Fruit fly (Drosophila melanogaster): ENCODE data around the gene CG6865.

CG6865 gene

DNA sequence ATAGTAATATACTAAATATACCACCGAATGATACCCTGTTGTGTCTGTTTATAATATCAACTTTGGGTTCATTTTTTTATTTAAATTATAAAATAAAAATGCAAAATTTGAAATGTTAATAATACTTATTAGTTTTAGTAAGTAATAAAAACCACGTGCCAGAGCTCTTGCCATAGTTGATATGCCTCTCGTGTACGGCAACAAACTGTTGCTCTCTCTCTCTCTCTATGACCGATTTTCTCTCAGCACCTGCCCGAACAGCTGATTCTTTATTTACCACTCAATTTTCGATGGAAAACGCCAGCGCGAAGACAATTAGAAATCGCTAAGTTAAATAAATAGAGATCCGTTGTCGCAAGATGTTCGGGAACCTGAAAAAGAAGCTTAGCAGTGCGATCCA is 4.1 kb downstream of the CG6865 start, which contains the start of gene Dysb (continued):
- TF ChIP-seq Opbp (GFP tag; IDR thresholded peaks at IDR 0.05; ENCODE audit: partially characterized antibody) (no peak), Ada2b (GFP tag; IDR thresholded peaks at IDR 0.05) (peak; percentile 88), CG1024 (GFP tag; IDR thresholded peaks at IDR 0.05) (peak; percentile 79), CG13624 (GFP tag; optimal IDR thresholded peaks at IDR 0.05) (peak; percentile 48), Ets97D (GFP tag; optimal IDR thresholded peaks at IDR 0.05) (peak; percentile 33), Hr51 (GFP tag; optimal IDR thresholded peaks at IDR 0.05) (peak; percentile 33 to 91), Optix (GFP tag; IDR thresholded peaks at IDR 0.05) (peak; percentile 84), CG17829 (tag; optimal IDR thresholded peaks at IDR 0.05) (peak; percentile 93), pita (GFP tag; optimal IDR thresholded peaks at IDR 0.05) (no peak), Ets65A (GFP tag) (no peak), Vsx1 (GFP tag; optimal IDR thresholded peaks at IDR 0.05) (peak; percentile 73), NfI (GFP tag; optimal IDR thresholded peaks at IDR 0.05) (peak; percentile 86), caup (GFP tag; optimal IDR thresholded peaks at IDR 0.05; ENCODE audit: severe bottlenecking) (peak; percentile 88), cato (GFP tag; optimal IDR thresholded peaks at IDR 0.05; ENCODE audit: borderline replicate concordance) (peak; percentile 54), HHEX (GFP tag; optimal IDR thresholded peaks at IDR 0.05) (peak; percentile 83), Hmx (GFP tag; optimal IDR thresholded peaks at IDR 0.05) (peak; percentile 23), CG14667 (GFP tag; IDR thresholded peaks at IDR 0.05) (no peak; the same call in 1 of the 2 replicates), CG4424 (GFP tag; optimal IDR thresholded peaks at IDR 0.05) (peak; percentile 79), hth (optimal IDR thresholded peaks at IDR 0.05) (no peak), ash1 (GFP tag; optimal IDR thresholded peaks at IDR 0.05) (no peak), Ravus (GFP tag; IDR thresholded peaks at IDR 0.05) (peak; percentile 31; the same call in 1 of the 2 replicates), Bteb2 (GFP tag; optimal IDR thresholded peaks at IDR 0.05) (peak; percentile 56), CG12744 (GFP tag; optimal IDR thresholded peaks at IDR 0.05) (peak; percentile 65), tin (GFP tag; optimal IDR thresholded peaks at IDR 0.05) (peak; percentile 86), cad (GFP tag; optimal IDR thresholded peaks at IDR 0.05) (no peak), lab (GFP tag; optimal IDR thresholded peaks at IDR 0.05) (peak; percentile 95), CG3995 (GFP tag; optimal IDR thresholded peaks at IDR 0.05) (no peak), D19B (GFP tag; optimal IDR thresholded peaks at IDR 0.05) (peak; percentile 77), TFAM (GFP tag; optimal IDR thresholded peaks at IDR 0.05) (peak; percentile 8), disco-r (GFP tag; optimal IDR thresholded peaks at IDR 0.05) (no peak), croc (GFP tag; conservative IDR thresholded peaks at IDR 0.05) (peak; percentile 69), Dll (GFP tag; IDR thresholded peaks at IDR 0.05; ENCODE audit: partially characterized antibody) (peak; percentile 60; the same call in 3 of the 4 replicates), kah (GFP tag; optimal IDR thresholded peaks at IDR 0.05) (peak; percentile 86), B-H2 (GFP tag; optimal IDR thresholded peaks at IDR 0.05) (peak; percentile 76), Hr78 (GFP tag; optimal IDR thresholded peaks at IDR 0.05) (peak in 1 of 2 experiments; percentile 56), tio (GFP tag; optimal IDR thresholded peaks at IDR 0.05) (peak; percentile 67), CG14965 (GFP tag; optimal IDR thresholded peaks at IDR 0.05; ENCODE audit: borderline replicate concordance) (no peak), ewg (GFP tag; optimal IDR thresholded peaks at IDR 0.05) (peak; percentile 76), CG34376 (GFP tag; optimal IDR thresholded peaks at IDR 0.05) (peak; percentile 88), Eip74EF (GFP tag; optimal IDR thresholded peaks at IDR 0.05) (peak in 1 of 2 experiments; percentile 78), CG10274 (GFP tag; optimal IDR thresholded peaks at IDR 0.05) (peak; percentile 50), CG12942 (GFP tag; optimal IDR thresholded peaks at IDR 0.05) (peak; percentile 73), ftz-f1 (GFP tag; optimal IDR thresholded peaks at IDR 0.05) (peak; percentile 49), vfl (GFP tag; optimal IDR thresholded peaks at IDR 0.05) (peak; percentile 48), sqz (GFP tag; optimal IDR thresholded peaks at IDR 0.05) (peak; percentile 82), Elba2 (GFP tag; optimal IDR thresholded peaks at IDR 0.05) (peak; percentile 44), dmrt11E (tag; optimal IDR thresholded peaks at IDR 0.05) (peak; percentile 86), B-H1 (GFP tag; IDR thresholded peaks at IDR 0.05) (peak; percentile 87), Hmr (GFP tag; optimal IDR thresholded peaks at IDR 0.05) (peak; percentile 91), Nf-YC (tag; optimal IDR thresholded peaks at IDR 0.05) (peak; percentile 83)
